Worm (Caenorhabditis elegans): ENCODE data around the gene rsd-2.
"Not testable (repeated sequence)": the region's sequence is repeated elsewhere in the genome, so short reads cannot be mapped to it uniquely, and the experiment has no call there.

The rsd-2 gene

ce11 chrIV:13540165-13540564, at the start of gene rsd-2:
TSS of gene rsd-2 (minus strand) at chrIV:13540265.
- no peak for TF ChIP-seq ref-1 (GFP tag; conservative IDR thresholded peaks at IDR 0.05)
- TF ChIP-seq med-1 (GFP tag; optimal IDR thresholded peaks at IDR 0.05; ENCODE audit: insufficient read depth): no peak
- TF ChIP-seq T22C8.4 (GFP tag; IDR thresholded peaks at IDR 0.05): no peak
- no peak for TF ChIP-seq tab-1 (GFP tag; IDR thresholded peaks at IDR 0.05)

ce11 chrIV:13588544-13589043, 48.5 kb upstream of the rsd-2 start, which contains the start of gene sru-9:
TSS of gene sru-9 (plus strand) at chrIV:13588993.
- not testable (repeated sequence) for TF ChIP-seq med-1 (GFP tag; optimal IDR thresholded peaks at IDR 0.05; ENCODE audit: insufficient read depth); ref-1 (GFP tag; conservative IDR thresholded peaks at IDR 0.05); klf-2 (GFP tag; conservative IDR thresholded peaks at IDR 0.05)

ce11 chrIV:13587175-13587574, 47.1 kb upstream of the rsd-2 start, which contains the start of gene Y45F10B.12:
TSS of gene Y45F10B.12 (plus strand) at chrIV:13587475.
- no peak for TF ChIP-seq tab-1 (GFP tag; IDR thresholded peaks at IDR 0.05)

ce11 chrIV:13584646-13585045, 44.6 kb upstream of the rsd-2 start, which contains the start of gene sru-11:
TSS of gene sru-11 (plus strand) at chrIV:13584946.
- no peak for TF ChIP-seq ref-1 (GFP tag; conservative IDR thresholded peaks at IDR 0.05)

ce11 chrIV:13582909-13583308, 42.8 kb upstream of the rsd-2 start, which contains the start of gene sru-12:
TSS of gene sru-12 (plus strand) at chrIV:13583209.
- no peak for TF ChIP-seq cog-1 (tag; optimal IDR thresholded peaks at IDR 0.05)
- no peak for TF ChIP-seq ref-1 (GFP tag; conservative IDR thresholded peaks at IDR 0.05)
- TF ChIP-seq klf-2 (GFP tag; conservative IDR thresholded peaks at IDR 0.05): no peak
- no peak for TF ChIP-seq med-1 (GFP tag; optimal IDR thresholded peaks at IDR 0.05; ENCODE audit: insufficient read depth)
- no peak for TF ChIP-seq tab-1 (GFP tag; IDR thresholded peaks at IDR 0.05)
- no peak for TF ChIP-seq ztf-29 (GFP tag; IDR thresholded peaks at IDR 0.05)
- TF ChIP-seq ztf-23 (GFP tag; IDR thresholded peaks at IDR 0.05): no peak
- no peak for TF ChIP-seq flt-1 (GFP tag; IDR thresholded peaks at IDR 0.05)
- no peak for TF ChIP-seq T22C8.4 (GFP tag; IDR thresholded peaks at IDR 0.05)

- TF ChIP-seq klf-2 (GFP tag; conservative IDR thresholded peaks at IDR 0.05); flt-1 (GFP tag; IDR thresholded peaks at IDR 0.05); ztf-29 (GFP tag; IDR thresholded peaks at IDR 0.05): not testable (repeated sequence)
Observed at ce11 chrIV:13578953-13579352, 38.9 kb upstream of the rsd-2 start, which contains the start of gene sru-16. TSS of gene sru-16 (plus strand) at chrIV:13579253.

- TF ChIP-seq ztf-29 (GFP tag; IDR thresholded peaks at IDR 0.05); ref-1 (GFP tag; conservative IDR thresholded peaks at IDR 0.05); cog-1 (tag; optimal IDR thresholded peaks at IDR 0.05): not testable (repeated sequence)
Observed at ce11 chrIV:13578174-13578573, 38.1 kb upstream of the rsd-2 start, which contains the start of gene Y45F10B.8. TSS of gene Y45F10B.8 (minus strand) at chrIV:13578274.

ce11 chrIV:13575673-13576072, 35.6 kb upstream of the rsd-2 start:
- TF ChIP-seq tab-1 (GFP tag; IDR thresholded peaks at IDR 0.05) (no peak), T22C8.4 (GFP tag; IDR thresholded peaks at IDR 0.05) (no peak), ztf-23 (GFP tag; IDR thresholded peaks at IDR 0.05) (no peak), med-1 (GFP tag; optimal IDR thresholded peaks at IDR 0.05; ENCODE audit: insufficient read depth) (no peak), cog-1 (tag; optimal IDR thresholded peaks at IDR 0.05) (no peak), ref-1 (GFP tag; conservative IDR thresholded peaks at IDR 0.05) (no peak)

ce11 chrIV:13574733-13575132, 34.7 kb upstream of the rsd-2 start, which contains the start of gene srd-10:
TSS of gene srd-10 (plus strand) at chrIV:13575033.
- no peak for TF ChIP-seq cog-1 (tag; optimal IDR thresholded peaks at IDR 0.05)
- TF ChIP-seq ztf-29 (GFP tag; IDR thresholded peaks at IDR 0.05): no peak
- no peak for TF ChIP-seq flt-1 (GFP tag; IDR thresholded peaks at IDR 0.05)
- no peak for TF ChIP-seq T22C8.4 (GFP tag; IDR thresholded peaks at IDR 0.05)
- no peak for TF ChIP-seq med-1 (GFP tag; optimal IDR thresholded peaks at IDR 0.05; ENCODE audit: insufficient read depth)
- no peak for TF ChIP-seq ztf-23 (GFP tag; IDR thresholded peaks at IDR 0.05)

ce11 chrIV:13564284-13564683, 24.2 kb upstream of the rsd-2 start:
- TF ChIP-seq cog-1 (tag; optimal IDR thresholded peaks at IDR 0.05) (no peak), ref-1 (GFP tag; conservative IDR thresholded peaks at IDR 0.05) (no peak), med-1 (GFP tag; optimal IDR thresholded peaks at IDR 0.05; ENCODE audit: insufficient read depth) (no peak), flt-1 (GFP tag; IDR thresholded peaks at IDR 0.05) (no peak), ztf-29 (GFP tag; IDR thresholded peaks at IDR 0.05) (no peak), T22C8.4 (GFP tag; IDR thresholded peaks at IDR 0.05) (no peak), tab-1 (GFP tag; IDR thresholded peaks at IDR 0.05) (no peak), ztf-23 (GFP tag; IDR thresholded peaks at IDR 0.05) (no peak), klf-2 (GFP tag; conservative IDR thresholded peaks at IDR 0.05) (no peak)

- TF ChIP-seq flt-1 (GFP tag; IDR thresholded peaks at IDR 0.05): no peak
- no peak for TF ChIP-seq ztf-23 (GFP tag; IDR thresholded peaks at IDR 0.05)
- TF ChIP-seq T22C8.4 (GFP tag; IDR thresholded peaks at IDR 0.05): no peak
- no peak for TF ChIP-seq klf-2 (GFP tag; conservative IDR thresholded peaks at IDR 0.05)
- no peak for TF ChIP-seq cog-1 (tag; optimal IDR thresholded peaks at IDR 0.05)
- TF ChIP-seq ztf-29 (GFP tag; IDR thresholded peaks at IDR 0.05): no peak
- no peak for TF ChIP-seq tab-1 (GFP tag; IDR thresholded peaks at IDR 0.05)
- no peak for TF ChIP-seq ref-1 (GFP tag; conservative IDR thresholded peaks at IDR 0.05)
- TF ChIP-seq med-1 (GFP tag; optimal IDR thresholded peaks at IDR 0.05; ENCODE audit: insufficient read depth): no peak
Observed at ce11 chrIV:13561629-13562028, 21.6 kb upstream of the rsd-2 start, which contains the start of the genes Y45F10B.13 and qui-1. TSS of gene Y45F10B.13 (minus strand) at chrIV:13561729. TSS of gene qui-1 (plus strand) at chrIV:13561861.
